Worm (Caenorhabditis elegans): Measurements from ENCODE around the gene slcr-46.3.

DNA sequence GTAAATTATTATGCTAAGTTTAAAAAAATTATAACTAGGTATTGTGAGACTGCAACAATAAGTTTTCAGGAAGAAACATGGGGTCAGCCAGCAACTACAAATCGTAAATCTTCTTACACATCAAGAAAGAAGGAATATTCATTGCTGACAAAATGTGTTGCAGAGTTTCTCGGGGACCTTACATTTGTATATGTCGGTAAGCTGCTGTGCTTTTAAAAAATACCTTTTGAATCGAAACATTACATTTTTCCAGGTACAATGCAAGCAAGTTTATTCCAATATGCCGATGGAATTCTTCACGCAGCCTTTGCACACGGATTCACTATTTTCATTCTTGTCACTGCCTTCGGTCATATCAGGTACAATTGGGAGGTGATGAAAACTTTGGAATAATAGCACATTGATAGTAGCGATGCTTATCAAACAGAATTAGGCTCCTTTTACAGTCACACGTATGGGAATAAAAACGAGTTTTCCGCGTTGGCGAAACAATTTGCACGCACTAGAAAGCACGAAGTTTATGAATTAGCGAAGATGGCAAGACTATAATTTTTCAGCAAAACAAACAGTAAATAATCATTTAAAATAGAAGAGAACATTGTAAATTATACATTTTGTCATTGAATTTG lies 14.3 kb upstream of the slcr-46.3 start:
- TF ChIP-seq unc-86 (tag; optimal IDR thresholded peaks at IDR 0.05) (no peak), hlh-4 (tag; optimal IDR thresholded peaks at IDR 0.05) (no peak), fkh-10 (GFP tag; optimal IDR thresholded peaks at IDR 0.05) (no peak), ama-1 (optimal IDR thresholded peaks at IDR 0.05) (no peak), skn-1 (tag; optimal IDR thresholded peaks at IDR 0.05) (no peak), blmp-1 (tag; optimal IDR thresholded peaks at IDR 0.05) (no peak), sptf-1 (tag; optimal IDR thresholded peaks at IDR 0.05) (no peak), lir-3 (tag; optimal IDR thresholded peaks at IDR 0.05; ENCODE audit: poor library complexity) (no peak), egl-27 (tag; optimal IDR thresholded peaks at IDR 0.05) (no peak), unc-130 (tag; optimal IDR thresholded peaks at IDR 0.05) (no peak)
